Worm (Caenorhabditis elegans) whole organism, L2 larva: Measurements from ENCODE around the gene T10G3.1.
A peak's percentile ranks its signal among the peaks of the same experiment; 100 is the strongest.

Experiments used
- C34F6.9 ChIP-seq: fragments of 150-350 bp; optimal IDR thresholded peaks from 2 replicates; lab custom pipeline; 2014; ENCODE audit warnings: missing biosample characterization, missing genetic modification characterization
- F13H6.1 ChIP-seq: sonication (generic microtip); optimal IDR thresholded peaks from 2 replicates; lab custom pipeline; 2016; ENCODE audit warnings: missing genetic modification characterization, missing compliant biosample characterization
- R02D3.7 ChIP-seq: fragments of 150-350 bp; optimal IDR thresholded peaks from 2 replicates; lab custom pipeline; 2014; ENCODE audit warnings: missing biosample characterization, missing genetic modification characterization
- Y55F3AM.14 ChIP-seq: fragments of 200-800 bp; sonication (Bioruptor generic); optimal IDR thresholded peaks from 2 replicates; lab custom pipeline; 2018; ENCODE audit warnings: mild to moderate bottlenecking, missing genetic modification characterization, missing compliant biosample characterization
- ZK546.5 ChIP-seq: sonication (generic microtip); optimal IDR thresholded peaks from 2 replicates; lab custom pipeline; 2017; ENCODE audit warnings: missing biosample characterization, missing genetic modification characterization
- alr-1 ChIP-seq: fragments of 150-350 bp; optimal IDR thresholded peaks from 2 replicates; lab custom pipeline; 2014; ENCODE audit warnings: missing biosample characterization, missing genetic modification characterization
- aly-2 ChIP-seq: fragments of 150-350 bp; optimal IDR thresholded peaks from 2 replicates; lab custom pipeline; 2014; ENCODE audit warnings: missing biosample characterization, missing genetic modification characterization
- ama-1 ChIP-seq: fragments of 150-350 bp; optimal IDR thresholded peaks from 2 replicates; lab custom pipeline; 2018; ENCODE audit warnings: inconsistent platforms
- blmp-1 ChIP-seq: sonication (generic microtip); optimal IDR thresholded peaks from 2 replicates; lab custom pipeline; 2017; ENCODE audit warnings: missing genetic modification characterization, mild to moderate bottlenecking, missing compliant biosample characterization, antibody characterized with exemption, moderate library complexity; ENCODE audit not compliant: insufficient read depth
- ceh-16 ChIP-seq: fragments of 150-350 bp; optimal IDR thresholded peaks from 2 replicates; lab custom pipeline; 2014; ENCODE audit warnings: missing biosample characterization, missing genetic modification characterization
- ceh-82 ChIP-seq: fragments of 150-350 bp; optimal IDR thresholded peaks from 2 replicates; lab custom pipeline; 2014; ENCODE audit warnings: missing biosample characterization, missing genetic modification characterization
- crh-2 ChIP-seq: sonication (generic microtip); optimal IDR thresholded peaks from 2 replicates; lab custom pipeline; 2017; ENCODE audit warnings: missing biosample characterization, missing genetic modification characterization
- dmd-4 ChIP-seq: sonication (generic microtip); optimal IDR thresholded peaks from 2 replicates; lab custom pipeline; 2017; ENCODE audit warnings: missing biosample characterization, missing genetic modification characterization
- egl-27 ChIP-seq: sonication (generic microtip); optimal IDR thresholded peaks from 3 replicates; lab custom pipeline; 2017; ENCODE audit warnings: missing biosample characterization, missing genetic modification reagents, missing genetic modification characterization
- elt-1 ChIP-seq: fragments of 150-350 bp; optimal IDR thresholded peaks from 2 replicates; lab custom pipeline; 2014; ENCODE audit warnings: missing biosample characterization, missing genetic modification characterization
- elt-3 ChIP-seq: sonication (generic microtip); optimal IDR thresholded peaks from 2 replicates; lab custom pipeline; 2017; ENCODE audit warnings: missing biosample characterization, missing genetic modification characterization
- fos-1 ChIP-seq: fragments of 150-350 bp; optimal IDR thresholded peaks from 2 replicates; lab custom pipeline; 2014; ENCODE audit warnings: missing biosample characterization, missing genetic modification characterization
- gmeb-1 ChIP-seq: fragments of 150-350 bp; optimal IDR thresholded peaks from 2 replicates; lab custom pipeline; 2014; ENCODE audit warnings: missing biosample characterization, missing genetic modification characterization
- lin-11 ChIP-seq: fragments of 150-350 bp; sonication (generic microtip); optimal IDR thresholded peaks from 2 replicates; lab custom pipeline; 2014; ENCODE audit warnings: missing biosample characterization, missing genetic modification characterization, inconsistent platforms, mixed read lengths
- lin-13 ChIP-seq: fragments of 150-350 bp; optimal IDR thresholded peaks from 2 replicates; lab custom pipeline; 2014; ENCODE audit warnings: missing biosample characterization, missing genetic modification reagents, missing genetic modification characterization
- lin-39 ChIP-seq: fragments of 150-350 bp; optimal IDR thresholded peaks from 2 replicates; lab custom pipeline; 2014; ENCODE audit warnings: missing biosample characterization, missing genetic modification reagents, missing genetic modification characterization
- lsy-2 ChIP-seq, 2 experiments: fragments of 150-350 bp in 1 of 2; sonication (generic microtip) in 1 of 2; optimal IDR thresholded peaks; 2 replicates each; lab custom pipeline; 2014 to 2017; ENCODE audit warnings: missing biosample characterization in 2 of 2, missing genetic modification characterization in 2 of 2
- mab-5 ChIP-seq: fragments of 150-350 bp; optimal IDR thresholded peaks from 2 replicates; lab custom pipeline; 2014; ENCODE audit warnings: missing biosample characterization, missing genetic modification characterization
- mbf-1 ChIP-seq: sonication (generic microtip); optimal IDR thresholded peaks from 2 replicates; lab custom pipeline; 2017; ENCODE audit warnings: missing biosample characterization, missing genetic modification characterization
- mdl-1 ChIP-seq, 2 experiments: fragments of 150-350 bp in 1 of 2; sonication (generic microtip) in 1 of 2; optimal IDR thresholded peaks; 2 replicates each; lab custom pipeline; 2017; ENCODE audit warnings: missing biosample characterization in 2 of 2, missing genetic modification characterization in 2 of 2
- nhr-10 ChIP-seq: sonication (generic microtip); optimal IDR thresholded peaks from 2 replicates; lab custom pipeline; 2017; ENCODE audit warnings: missing biosample characterization, missing genetic modification characterization
- nhr-11 ChIP-seq: fragments of 150-350 bp; optimal IDR thresholded peaks from 2 replicates; lab custom pipeline; 2014; ENCODE audit warnings: missing biosample characterization, missing genetic modification characterization
- nhr-12 ChIP-seq: fragments of 150-350 bp; optimal IDR thresholded peaks from 2 replicates; lab custom pipeline; 2014; ENCODE audit warnings: missing biosample characterization, missing genetic modification characterization
- nhr-129 ChIP-seq: fragments of 150-350 bp; optimal IDR thresholded peaks from 2 replicates; lab custom pipeline; 2014; ENCODE audit warnings: missing biosample characterization, missing genetic modification characterization
- nhr-21 ChIP-seq: fragments of 150-350 bp; optimal IDR thresholded peaks from 2 replicates; lab custom pipeline; 2014; ENCODE audit warnings: missing biosample characterization, missing genetic modification characterization
- nhr-23 ChIP-seq: fragments of 150-350 bp; optimal IDR thresholded peaks from 2 replicates; lab custom pipeline; 2014; ENCODE audit warnings: missing biosample characterization, missing genetic modification reagents, missing genetic modification characterization
- nhr-237 ChIP-seq: fragments of 150-350 bp; optimal IDR thresholded peaks from 2 replicates; lab custom pipeline; 2014; ENCODE audit warnings: missing biosample characterization, missing genetic modification characterization
- nhr-25 ChIP-seq: fragments of 150-350 bp; sonication (generic microtip); optimal IDR thresholded peaks from 3 replicates; lab custom pipeline; 2014; ENCODE audit warnings: missing biosample characterization, missing genetic modification characterization
- nhr-6 ChIP-seq: fragments of 150-350 bp; optimal IDR thresholded peaks from 2 replicates; lab custom pipeline; 2014; ENCODE audit warnings: missing biosample characterization, missing genetic modification characterization
- nhr-77 ChIP-seq: fragments of 150-350 bp; optimal IDR thresholded peaks from 2 replicates; lab custom pipeline; 2014; ENCODE audit warnings: missing biosample characterization, missing genetic modification characterization
- sem-4 ChIP-seq: fragments of 150-350 bp; optimal IDR thresholded peaks from 2 replicates; lab custom pipeline; 2014; ENCODE audit warnings: missing biosample characterization, missing genetic modification reagents, missing genetic modification characterization
- skn-1 ChIP-seq: sonication (generic microtip); optimal IDR thresholded peaks from 2 replicates; lab custom pipeline; 2017; ENCODE audit warnings: missing biosample characterization, missing genetic modification characterization
- sma-3 ChIP-seq: sonication (generic microtip); optimal IDR thresholded peaks from 2 replicates; lab custom pipeline; 2016; ENCODE audit warnings: missing genetic modification reagents, missing genetic modification characterization, missing compliant biosample characterization
- sma-9 ChIP-seq, 2 experiments: fragments of 150-350 bp in 1 of 2; sonication (generic microtip) in 1 of 2; optimal IDR thresholded peaks; 2 replicates each; lab custom pipeline; 2014 to 2016; ENCODE audit warnings: missing genetic modification characterization in 2 of 2, mild to moderate bottlenecking in 1 of 2, missing biosample characterization in 1 of 2, missing compliant biosample characterization in 1 of 2, missing genetic modification reagents in 1 of 2, moderate library complexity in 1 of 2
- snpc-4 ChIP-seq: fragments of 150-350 bp; optimal IDR thresholded peaks from 2 replicates; lab custom pipeline; 2014; ENCODE audit warnings: missing biosample characterization, missing genetic modification characterization
- unc-39 ChIP-seq: fragments of 150-350 bp; optimal IDR thresholded peaks from 2 replicates; lab custom pipeline; 2014; ENCODE audit warnings: missing biosample characterization, missing genetic modification characterization
- unc-55 ChIP-seq: fragments of 150-350 bp; sonication (generic microtip); optimal IDR thresholded peaks from 3 replicates; lab custom pipeline; 2014; ENCODE audit warnings: missing biosample characterization, missing genetic modification reagents, missing genetic modification characterization
- unc-62 ChIP-seq: fragments of 150-350 bp; optimal IDR thresholded peaks from 2 replicates; lab custom pipeline; 2014; ENCODE audit warnings: missing biosample characterization, missing genetic modification reagents, missing genetic modification characterization
- zag-1 ChIP-seq: fragments of 150-350 bp; optimal IDR thresholded peaks from 2 replicates; lab custom pipeline; 2014; ENCODE audit warnings: missing biosample characterization, missing genetic modification characterization
- ztf-1 ChIP-seq: fragments of 200-800 bp; sonication (Bioruptor generic); conservative IDR thresholded peaks from 2 replicates; pipeline ENCODE4 v1.3.6; 2022; ENCODE audit warnings: missing genetic modification characterization, missing compliant biosample characterization
- ztf-11 ChIP-seq: sonication (generic microtip); optimal IDR thresholded peaks from 2 replicates; lab custom pipeline; 2017; ENCODE audit warnings: missing biosample characterization, missing genetic modification characterization
- ztf-4 ChIP-seq: fragments of 150-350 bp; optimal IDR thresholded peaks from 2 replicates; lab custom pipeline; 2014; ENCODE audit warnings: missing biosample characterization, missing genetic modification characterization

Gene T10G3.1

ce11 chrV:13476350-13476749, 2.9 kb upstream of the T10G3.1 start, which contains the start of gene T10G3.8:
Gene T10G3.8, minus strand, starts transcription at chrV:13476450.
- TF ChIP-seq sma-9 (GFP tag; optimal IDR thresholded peaks at IDR 0.05; lab: Kevin White, UChicago) = no peak
- TF ChIP-seq sma-9 (tag; optimal IDR thresholded peaks at IDR 0.05; lab: Kevin White, UChicago) = no peak
- no peak for TF ChIP-seq lin-39
- no peak for TF ChIP-seq mab-5

ce11 chrV:13472062-13472461, 1.4 kb downstream of the T10G3.1 start:
- TF ChIP-seq nhr-12 (tag; lab: Kevin White, UChicago) (no peak), sma-9 (GFP tag; optimal IDR thresholded peaks at IDR 0.05; lab: Kevin White, UChicago) (peak; percentile 19), sma-9 (tag; optimal IDR thresholded peaks at IDR 0.05; lab: Kevin White, UChicago) (no peak), R02D3.7 (tag; lab: Kevin White, UChicago) (no peak), nhr-129 (tag; lab: Kevin White, UChicago) (peak; percentile 10), mdl-1 (tag; optimal IDR thresholded peaks at IDR 0.05; lab: Kevin White, UChicago) (no peak), aly-2 (tag; lab: Kevin White, UChicago) (no peak), elt-3 (tag; lab: Kevin White, UChicago) (no peak), sma-3 (no peak), crh-2 (no peak), F13H6.1 (tag; lab: Kevin White, UChicago) (no peak), C34F6.9 (tag; lab: Kevin White, UChicago) (peak; percentile 25)
- TF ChIP-seq, all 48 proteins: peak for 3

- TF ChIP-seq Y55F3AM.14 = peak; percentile 51
- peak; percentile 84 for TF ChIP-seq crh-2
- TF ChIP-seq R02D3.7 (tag; lab: Kevin White, UChicago) = no peak
- no peak for TF ChIP-seq aly-2 (tag; lab: Kevin White, UChicago)
- no peak for TF ChIP-seq nhr-6 (tag; lab: Kevin White, UChicago)
- TF ChIP-seq snpc-4 = peak; percentile 53
- peak; percentile 9 for TF ChIP-seq ama-1 (lab: Kevin White, UChicago)
- TF ChIP-seq nhr-12 (tag; lab: Kevin White, UChicago) = no peak
- peak; percentile 63 for TF ChIP-seq sem-4 (tag; lab: Kevin White, UChicago)
- TF ChIP-seq egl-27 (tag; lab: Kevin White, UChicago) = peak; percentile 85
- peak; percentile 78 for TF ChIP-seq nhr-21
- peak; percentile 86 for TF ChIP-seq F13H6.1 (tag; lab: Kevin White, UChicago)
- no peak for TF ChIP-seq alr-1 (tag; lab: Kevin White, UChicago)
- no peak for TF ChIP-seq lin-39
- TF ChIP-seq ceh-82 (tag; lab: Kevin White, UChicago) = no peak
- TF ChIP-seq nhr-23 = no peak
- TF ChIP-seq elt-3 (tag; lab: Kevin White, UChicago) = no peak
- TF ChIP-seq blmp-1 (tag; lab: Kevin White, UChicago) = peak; percentile 38
- TF ChIP-seq nhr-237 (tag; lab: Kevin White, UChicago) = no peak
- TF ChIP-seq mbf-1 (tag; lab: Kevin White, UChicago) = no peak
- peak; percentile 92 for TF ChIP-seq C34F6.9 (tag; lab: Kevin White, UChicago)
- no peak for TF ChIP-seq ZK546.5 (tag; lab: Kevin White, UChicago)
- peak; percentile 86 for TF ChIP-seq unc-55 (GFP tag; lab: Kevin White, UChicago)
- TF ChIP-seq ztf-11 (tag; lab: Kevin White, UChicago) = no peak
- peak; percentile 72 to 89 for TF ChIP-seq lsy-2 (tag; optimal IDR thresholded peaks at IDR 0.05; lab: Kevin White, UChicago)
- TF ChIP-seq nhr-11 (tag; lab: Kevin White, UChicago) = no peak
- TF ChIP-seq unc-39 (tag; lab: Kevin White, UChicago) = no peak
- peak; percentile 79 for TF ChIP-seq gmeb-1 (tag; lab: Kevin White, UChicago)
- peak; percentile 73 for TF ChIP-seq lin-13 (GFP tag; lab: Kevin White, UChicago)
- TF ChIP-seq unc-62 (GFP tag; lab: Kevin White, UChicago) = no peak
- no peak for TF ChIP-seq zag-1 (tag; lab: Kevin White, UChicago)
- TF ChIP-seq nhr-10 (tag; lab: Kevin White, UChicago) = no peak
- peak; percentile 44 for TF ChIP-seq ztf-4 (tag; lab: Kevin White, UChicago)
- peak; percentile 94 for TF ChIP-seq sma-9 (GFP tag; optimal IDR thresholded peaks at IDR 0.05; lab: Kevin White, UChicago)
- no peak for TF ChIP-seq sma-9 (tag; optimal IDR thresholded peaks at IDR 0.05; lab: Kevin White, UChicago)
- TF ChIP-seq ztf-1 (GFP tag; lab: Robert Waterston, UW) = no peak
- TF ChIP-seq nhr-25 (tag; lab: Kevin White, UChicago) = no peak
- peak; percentile 91 for TF ChIP-seq sma-3
- no peak for TF ChIP-seq ceh-16
- TF ChIP-seq lin-11 (tag; lab: Kevin White, UChicago) = peak; percentile 22
- peak; percentile 54 for TF ChIP-seq mab-5
- no peak for TF ChIP-seq dmd-4 (tag; lab: Kevin White, UChicago)
- no peak for TF ChIP-seq nhr-77 (tag; lab: Kevin White, UChicago)
- TF ChIP-seq skn-1 = no peak
- no peak for TF ChIP-seq elt-1 (tag; lab: Kevin White, UChicago)
- peak; percentile 62 to 91 for TF ChIP-seq mdl-1 (tag; optimal IDR thresholded peaks at IDR 0.05; lab: Kevin White, UChicago)
- peak; percentile 31 for TF ChIP-seq nhr-129 (tag; lab: Kevin White, UChicago)
- TF ChIP-seq fos-1 = peak; percentile 56
Measured at ce11 chrV:13468190-13468765, 5.2 kb downstream of the T10G3.1 start, which contains the start of the genes F25H9.6 and F25H9.7. Gene F25H9.6, minus strand, starts transcription at chrV:13468361. Gene F25H9.7, plus strand, starts transcription at chrV:13468376.
